ENCODE assay signal across 3 worm cellular contexts in the genomic region with DNA sequence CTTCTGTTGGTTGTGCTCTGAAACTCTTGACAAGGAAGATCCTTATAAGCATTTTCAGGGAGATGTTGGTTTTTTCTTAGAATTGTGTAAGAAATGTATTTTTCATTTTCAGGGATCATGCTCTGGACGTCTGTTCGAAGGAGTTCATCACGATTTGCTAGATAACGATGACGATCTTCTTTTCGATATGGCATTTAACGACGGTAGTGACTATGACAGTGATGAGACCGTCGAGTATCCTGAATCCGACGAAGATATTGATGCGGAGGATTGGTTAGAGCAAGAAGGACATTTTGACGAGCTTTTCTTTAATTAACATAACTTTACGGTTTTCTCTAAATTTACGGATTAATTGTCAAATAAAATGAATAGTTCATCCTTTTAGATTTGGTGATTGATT.
A peak's percentile ranks its signal among the peaks of the same experiment; 100 is the strongest.
TF ChIP-seq lines count a peak whose summit lies in the region.

No protein-coding gene starts in this region.

TF ChIP-seq in whole organism, L1 larva, 84 proteins besides CTCF, POLR2A, EP300 and RAD21:
- TF ChIP-seq unc-86 (tag; optimal IDR thresholded peaks at IDR 0.05; lab: Kevin White, UChicago) = no peak
- peak; percentile 27 for TF ChIP-seq aly-2 (tag; optimal IDR thresholded peaks at IDR 0.05; lab: Kevin White, UChicago)

TF ChIP-seq in whole organism, L4 larva, 104 proteins besides CTCF, POLR2A, EP300 and RAD21:
- no peak for TF ChIP-seq zfp-3 (GFP tag; conservative IDR thresholded peaks at IDR 0.05; lab: Robert Waterston, UW)
- peak; percentile 64 for TF ChIP-seq ama-1 (optimal IDR thresholded peaks at IDR 0.05; lab: Kevin White, UChicago)
- TF ChIP-seq T20F7.1 (GFP tag; optimal IDR thresholded peaks at IDR 0.05; lab: Kevin White, UChicago) = no peak
TF ChIP-seq in whole organism, L4 larva: peak in this region for 1.

TF ChIP-seq in whole organism, young adult, 124 proteins besides CTCF, POLR2A, EP300 and RAD21 (continues in another document):
- TF ChIP-seq efl-1 (GFP tag; optimal IDR thresholded peaks at IDR 0.05; lab: Kevin White, UChicago) (no peak), atf-7 (tag; optimal IDR thresholded peaks at IDR 0.05; lab: Kevin White, UChicago) (no peak), K12H6.12 (tag; optimal IDR thresholded peaks at IDR 0.05; lab: Kevin White, UChicago) (no peak), lir-1 (GFP tag; conservative IDR thresholded peaks at IDR 0.05; lab: Robert Waterston, UW) (no peak), rec-8 (tag; optimal IDR thresholded peaks at IDR 0.05; lab: Kevin White, UChicago) (no peak), ztf-6 (GFP tag; IDR thresholded peaks at IDR 0.05; lab: Robert Waterston, UW) (no peak), athp-1 (tag; optimal IDR thresholded peaks at IDR 0.05; lab: Kevin White, UChicago) (no peak), nfya-1 (tag; optimal IDR thresholded peaks at IDR 0.05; lab: Kevin White, UChicago; ENCODE audit: borderline replicate concordance, insufficient read depth) (no peak), B0019.2 (GFP tag; conservative IDR thresholded peaks at IDR 0.05; lab: Robert Waterston, UW) (no peak), unc-62 (GFP tag; optimal IDR thresholded peaks at IDR 0.05; lab: Kevin White, UChicago) (no peak), madf-6 (GFP tag; IDR thresholded peaks at IDR 0.05; lab: Robert Waterston, UW) (peak; percentile 52), Y53G8AR.9 (GFP tag; conservative IDR thresholded peaks at IDR 0.05; lab: Robert Waterston, UW) (no peak), sdz-38 (tag; optimal IDR thresholded peaks at IDR 0.05; lab: Kevin White, UChicago) (no peak), D2030.7 (GFP tag; IDR thresholded peaks at IDR 0.05; lab: Robert Waterston, UW) (peak; percentile 43; the same call in 1 of the 2 replicates), snpc-1.1 (tag; optimal IDR thresholded peaks at IDR 0.05; lab: Kevin White, UChicago; ENCODE audit: insufficient read depth) (no peak), unc-130 (GFP tag; optimal IDR thresholded peaks at IDR 0.05; lab: Kevin White, UChicago) (no peak), tbp1 (GFP tag; optimal IDR thresholded peaks at IDR 0.05; lab: Kevin White, UChicago) (peak; percentile 9), hlh-12 (tag; optimal IDR thresholded peaks at IDR 0.05; lab: Kevin White, UChicago) (no peak), rpc-1 (optimal IDR thresholded peaks at IDR 0.05; lab: Kevin White, UChicago) (no peak), rpc-1 (tag; optimal IDR thresholded peaks at IDR 0.05; lab: Kevin White, UChicago) (no peak), Y95B8A.8 (GFP tag; IDR thresholded peaks at IDR 0.05; lab: Robert Waterston, UW) (no peak), ztf-18 (tag; optimal IDR thresholded peaks at IDR 0.05; lab: Kevin White, UChicago) (no peak), tbx-9 (tag; optimal IDR thresholded peaks at IDR 0.05; lab: Kevin White, UChicago; ENCODE audit: borderline replicate concordance) (no peak), Y67H2A.10 (GFP tag; conservative IDR thresholded peaks at IDR 0.05; lab: Robert Waterston, UW) (no peak), zim-3 (tag; optimal IDR thresholded peaks at IDR 0.05; lab: Kevin White, UChicago) (no peak), rcor-1 (GFP tag; IDR thresholded peaks at IDR 0.05; lab: Robert Waterston, UW) (no peak), lin-40 (tag; optimal IDR thresholded peaks at IDR 0.05; lab: Kevin White, UChicago) (no peak), tlf-1 (GFP tag; optimal IDR thresholded peaks at IDR 0.05; lab: Kevin White, UChicago) (no peak), die-1 (tag; optimal IDR thresholded peaks at IDR 0.05; lab: Kevin White, UChicago) (peak; percentile 8), lag-1 (GFP tag; IDR thresholded peaks at IDR 0.05; lab: Robert Waterston, UW) (no peak), ztf-25 (GFP tag; IDR thresholded peaks at IDR 0.05; lab: Robert Waterston, UW) (no peak), ceh-100 (GFP tag; IDR thresholded peaks at IDR 0.05; lab: Robert Waterston, UW) (no peak), ceh-58 (GFP tag; IDR thresholded peaks at IDR 0.05; lab: Robert Waterston, UW) (0 out of 2 replicates have a peak, but pooled peaks have one; percentile 50), sea-2 (GFP tag; IDR thresholded peaks at IDR 0.05; lab: Robert Waterston, UW) (no peak), C17E4.6 (GFP tag; IDR thresholded peaks at IDR 0.05; lab: Robert Waterston, UW) (0 out of 2 replicates have a peak, but pooled peaks have one; percentile 31), ekl-4 (GFP tag; IDR thresholded peaks at IDR 0.05; lab: Robert Waterston, UW) (no peak), mes-4 (tag; optimal IDR thresholded peaks at IDR 0.05; lab: Kevin White, UChicago) (no peak), F37B4.10 (GFP tag; IDR thresholded peaks at IDR 0.05; lab: Robert Waterston, UW) (no peak), F22D6.2 (tag; optimal IDR thresholded peaks at IDR 0.05; lab: Kevin White, UChicago) (no peak), K11D2.4 (GFP tag; IDR thresholded peaks at IDR 0.05; lab: Robert Waterston, UW) (no peak), attf-5 (GFP tag; optimal IDR thresholded peaks at IDR 0.05; lab: Kevin White, UChicago) (no peak), egl-18 (GFP tag; IDR thresholded peaks at IDR 0.05; lab: Robert Waterston, UW) (no peak), aptf-3 (GFP tag; IDR thresholded peaks at IDR 0.05; lab: Robert Waterston, UW) (no peak), B0336.3 (GFP tag; IDR thresholded peaks at IDR 0.05; lab: Robert Waterston, UW) (peak; percentile 68), somi-1 (GFP tag; optimal IDR thresholded peaks at IDR 0.05; lab: Kevin White, UChicago) (no peak), hlh-26 (GFP tag; conservative IDR thresholded peaks at IDR 0.05; lab: Robert Waterston, UW) (no peak), xnd-1 (tag; optimal IDR thresholded peaks at IDR 0.05; lab: Kevin White, UChicago) (no peak), fkh-3 (tag; optimal IDR thresholded peaks at IDR 0.05; lab: Kevin White, UChicago) (no peak), let-526 (GFP tag; IDR thresholded peaks at IDR 0.05; lab: Robert Waterston, UW) (no peak), ets-4 (GFP tag; optimal IDR thresholded peaks at IDR 0.05; lab: Kevin White, UChicago) (no peak), nhr-90 (tag; optimal IDR thresholded peaks at IDR 0.05; lab: Kevin White, UChicago) (no peak), ceh-40 (GFP tag; IDR thresholded peaks at IDR 0.05; lab: Robert Waterston, UW) (no peak), F23B12.7 (tag; optimal IDR thresholded peaks at IDR 0.05; lab: Kevin White, UChicago; ENCODE audit: insufficient read depth) (no peak), pha-4 (tag; optimal IDR thresholded peaks at IDR 0.05; lab: Kevin White, UChicago) (no peak), nhr-80 (tag; optimal IDR thresholded peaks at IDR 0.05; lab: Kevin White, UChicago) (no peak), lsy-27 (tag; optimal IDR thresholded peaks at IDR 0.05; lab: Kevin White, UChicago; ENCODE audit: borderline replicate concordance, insufficient read depth) (no peak), F52B5.7 (tag; optimal IDR thresholded peaks at IDR 0.05; lab: Kevin White, UChicago) (no peak), ceh-79 (tag; optimal IDR thresholded peaks at IDR 0.05; lab: Kevin White, UChicago) (no peak), B0035.1 (tag; optimal IDR thresholded peaks at IDR 0.05; lab: Kevin White, UChicago) (no peak), ama-1 (optimal IDR thresholded peaks at IDR 0.05; lab: Kevin White, UChicago) (no peak), ama-1 (GFP tag; optimal IDR thresholded peaks at IDR 0.05; lab: Kevin White, UChicago) (no peak), attf-3 (GFP tag; conservative IDR thresholded peaks at IDR 0.05; lab: Robert Waterston, UW) (no peak), aptf-2 (GFP tag; conservative IDR thresholded peaks at IDR 0.05; lab: Robert Waterston, UW) (no peak), madf-8 (GFP tag; conservative IDR thresholded peaks at IDR 0.05; lab: Robert Waterston, UW) (no peak), zfh-2 (GFP tag; conservative IDR thresholded peaks at IDR 0.05; lab: Robert Waterston, UW) (no peak), dpff-1 (tag; optimal IDR thresholded peaks at IDR 0.05; lab: Kevin White, UChicago) (no peak), snpc-4 (GFP tag; optimal IDR thresholded peaks at IDR 0.05; lab: Kevin White, UChicago) (no peak), snpc-4 (tag; optimal IDR thresholded peaks at IDR 0.05; lab: Kevin White, UChicago) (no peak), Y56A3A.18 (GFP tag; IDR thresholded peaks at IDR 0.05; lab: Robert Waterston, UW) (no peak), ceh-27 (GFP tag; optimal IDR thresholded peaks at IDR 0.05; lab: Kevin White, UChicago) (no peak), C06A6.2 (GFP tag; conservative IDR thresholded peaks at IDR 0.05; lab: Robert Waterston, UW) (no peak), ztf-28 (GFP tag; IDR thresholded peaks at IDR 0.05; lab: Robert Waterston, UW) (no peak), Y79H2A.3 (GFP tag; conservative IDR thresholded peaks at IDR 0.05; lab: Robert Waterston, UW) (0 out of 2 replicates have a peak, but pooled peaks have one; percentile 59), gei-17 (GFP tag; optimal IDR thresholded peaks at IDR 0.05; lab: Kevin White, UChicago) (no peak), hrde-1 (tag; optimal IDR thresholded peaks at IDR 0.05; lab: Kevin White, UChicago; ENCODE audit: borderline replicate concordance) (peak; percentile 59), B0261.1 (tag; optimal IDR thresholded peaks at IDR 0.05; lab: Kevin White, UChicago) (no peak), egrh-3 (GFP tag; IDR thresholded peaks at IDR 0.05; lab: Robert Waterston, UW) (no peak), cebp-1 (GFP tag; IDR thresholded peaks at IDR 0.05; lab: Robert Waterston, UW) (no peak), cebp-1 (tag; optimal IDR thresholded peaks at IDR 0.05; lab: Kevin White, UChicago) (peak; percentile 29), repo-1 (tag; optimal IDR thresholded peaks at IDR 0.05; lab: Kevin White, UChicago) (peak; percentile 74), nfyb-1 (GFP tag; IDR thresholded peaks at IDR 0.05; lab: Robert Waterston, UW) (peak; percentile 48; the same call in 1 of the 2 replicates), sptf-2 (GFP tag; optimal IDR thresholded peaks at IDR 0.05; lab: Kevin White, UChicago) (no peak), nhr-120 (GFP tag; IDR thresholded peaks at IDR 0.05; lab: Robert Waterston, UW) (no peak), nhr-27 (tag; optimal IDR thresholded peaks at IDR 0.05; lab: Kevin White, UChicago) (no peak)
